Fruit fly (Drosophila melanogaster): ENCODE results near the gene CG17746.
A peak's percentile ranks its signal among the peaks of the same experiment; 100 is the strongest.

The CG17746 gene

DNA sequence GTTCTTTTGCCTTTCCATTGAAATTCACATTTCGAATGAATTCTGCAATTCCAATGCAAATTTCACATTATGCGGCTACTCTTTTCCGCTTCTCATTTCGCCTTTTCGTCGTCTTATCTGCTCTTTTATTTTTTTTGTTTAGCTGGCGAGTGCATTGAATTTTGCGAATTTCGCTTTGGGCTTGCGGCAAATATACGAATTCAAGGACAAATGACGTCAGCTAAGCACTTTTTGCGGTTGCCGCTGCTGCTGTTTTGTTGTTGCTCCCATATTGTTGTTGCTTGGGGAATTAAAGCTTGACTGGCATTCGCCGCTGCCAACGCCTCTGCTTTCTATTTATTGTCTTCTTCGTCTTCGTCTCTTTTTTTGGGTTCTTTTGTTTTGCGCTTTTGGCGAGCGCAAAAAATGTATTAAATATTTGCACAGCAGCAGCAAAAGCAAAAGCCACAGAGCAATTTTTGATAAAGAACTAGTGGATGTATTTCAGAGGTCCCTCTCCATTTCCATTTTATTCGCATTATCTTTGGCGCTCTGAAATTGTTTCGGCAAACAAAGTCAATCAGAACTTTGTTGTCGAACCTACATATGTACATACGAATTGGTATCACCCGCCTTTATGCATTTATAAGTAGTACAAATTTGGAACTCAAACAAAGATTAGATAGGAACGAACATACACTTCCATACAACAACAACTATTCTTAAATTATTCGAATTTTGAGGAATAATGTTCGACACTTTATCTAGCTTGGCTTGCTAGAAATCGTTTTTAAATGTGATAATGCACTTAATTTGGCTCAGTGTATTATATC is 613 bp upstream of the CG17746 start (continued):
- TF ChIP-seq Hr38 (GFP tag; optimal IDR thresholded peaks at IDR 0.05) (no peak), Lpt (GFP tag; optimal IDR thresholded peaks at IDR 0.05) (peak; percentile 31), Eip75B (GFP tag; optimal IDR thresholded peaks at IDR 0.05) (peak; percentile 61), CG32006 (GFP tag; optimal IDR thresholded peaks at IDR 0.05) (peak; percentile 5), achi (GFP tag; optimal IDR thresholded peaks at IDR 0.05) (peak; percentile 53), Sox14 (GFP tag; optimal IDR thresholded peaks at IDR 0.05) (peak; percentile 74), ss (GFP tag; optimal IDR thresholded peaks at IDR 0.05) (peak in 1 of 2 experiments; percentile 10), CG8119 (GFP tag; IDR thresholded peaks at IDR 0.05) (peak; percentile 33; the same call in 2 of the 3 replicates), fd59A (GFP tag; optimal IDR thresholded peaks at IDR 0.05) (peak; percentile 71), esn (GFP tag; optimal IDR thresholded peaks at IDR 0.05) (peak; percentile 51), acj6 (GFP tag; optimal IDR thresholded peaks at IDR 0.05) (peak; percentile 81), Hr4 (GFP tag; optimal IDR thresholded peaks at IDR 0.05) (peak; percentile 60), CG10669 (GFP tag; optimal IDR thresholded peaks at IDR 0.05) (no peak), CG10631 (GFP tag; optimal IDR thresholded peaks at IDR 0.05) (peak; percentile 50), dsx (GFP tag; optimal IDR thresholded peaks at IDR 0.05; ENCODE audit: poor library complexity, severe bottlenecking) (peak; percentile 77), eg (GFP tag; IDR thresholded peaks at IDR 0.05) (0 out of 3 replicates have a peak, but pooled peaks have one; percentile 21), CG15336 (GFP tag; IDR thresholded peaks at IDR 0.05) (peak; percentile 55), net (GFP tag; optimal IDR thresholded peaks at IDR 0.05) (peak; percentile 69), CG3032 (tag; optimal IDR thresholded peaks at IDR 0.05) (no peak), CG6163 (GFP tag; IDR thresholded peaks at IDR 0.05) (peak; percentile 86), CG11902 (GFP tag; optimal IDR thresholded peaks at IDR 0.05) (no peak), dac (GFP tag; optimal IDR thresholded peaks at IDR 0.05) (no peak), Ets21C (GFP tag; optimal IDR thresholded peaks at IDR 0.05) (peak; percentile 32), cyc (GFP tag; optimal IDR thresholded peaks at IDR 0.05) (no peak), Smox (GFP tag; optimal IDR thresholded peaks at IDR 0.05) (peak; percentile 71), Met (GFP tag; optimal IDR thresholded peaks at IDR 0.05) (peak; percentile 62), lz (GFP tag; optimal IDR thresholded peaks at IDR 0.05) (peak; percentile 52)

dm6 chr3L:3236319-3236718 is 3.1 kb downstream of the CG17746 start:
- no peak for TF ChIP-seq spab (GFP tag; optimal IDR thresholded peaks at IDR 0.05)
- peak; percentile 23 for TF ChIP-seq vri (GFP tag; optimal IDR thresholded peaks at IDR 0.05)
- TF ChIP-seq fd85E (GFP tag; optimal IDR thresholded peaks at IDR 0.05): no peak
- TF ChIP-seq salr (GFP tag; optimal IDR thresholded peaks at IDR 0.05): no peak
- TF ChIP-seq CG6163 (GFP tag; IDR thresholded peaks at IDR 0.05): peak; percentile 50; the same call in 1 of the 3 replicates
- no peak for TF ChIP-seq CG4318 (GFP tag; optimal IDR thresholded peaks at IDR 0.05)
- TF ChIP-seq Smox (GFP tag; optimal IDR thresholded peaks at IDR 0.05): no peak
- no peak for TF ChIP-seq CG7368 (GFP tag; optimal IDR thresholded peaks at IDR 0.05)

dm6 chr3L:3226458-3226783 is 13.0 kb downstream of the CG17746 start:
- no peak for TF ChIP-seq cyc (GFP tag; optimal IDR thresholded peaks at IDR 0.05)
- no peak for TF ChIP-seq Sox102F (GFP tag; optimal IDR thresholded peaks at IDR 0.05)
- no peak for TF ChIP-seq salr (GFP tag; optimal IDR thresholded peaks at IDR 0.05)
- no peak for TF ChIP-seq vri (GFP tag; optimal IDR thresholded peaks at IDR 0.05)
- TF ChIP-seq Met (GFP tag; optimal IDR thresholded peaks at IDR 0.05): no peak
- no peak for TF ChIP-seq Ets96B (tag; optimal IDR thresholded peaks at IDR 0.05)
- no peak for TF ChIP-seq CG15336 (GFP tag; IDR thresholded peaks at IDR 0.05)
- TF ChIP-seq Sox14 (GFP tag; optimal IDR thresholded peaks at IDR 0.05): no peak
- no peak for TF ChIP-seq CG6792 (GFP tag; optimal IDR thresholded peaks at IDR 0.05)
- no peak for TF ChIP-seq Lpt (GFP tag; optimal IDR thresholded peaks at IDR 0.05)
- no peak for TF ChIP-seq CG6808 (GFP tag; optimal IDR thresholded peaks at IDR 0.05)
- TF ChIP-seq eg (GFP tag; IDR thresholded peaks at IDR 0.05): no peak
- no peak for TF ChIP-seq CG16779 (tag; optimal IDR thresholded peaks at IDR 0.05)
- TF ChIP-seq CG11294 (GFP tag; IDR thresholded peaks at IDR 0.05): no peak
- TF ChIP-seq CG10631 (GFP tag; optimal IDR thresholded peaks at IDR 0.05): no peak
- no peak for TF ChIP-seq CG8319 (GFP tag; optimal IDR thresholded peaks at IDR 0.05)
- no peak for TF ChIP-seq pdm3 (GFP tag; optimal IDR thresholded peaks at IDR 0.05)
